Fruit fly (Drosophila melanogaster): ENCODE measurements around the gene CG13073.

DNA sequence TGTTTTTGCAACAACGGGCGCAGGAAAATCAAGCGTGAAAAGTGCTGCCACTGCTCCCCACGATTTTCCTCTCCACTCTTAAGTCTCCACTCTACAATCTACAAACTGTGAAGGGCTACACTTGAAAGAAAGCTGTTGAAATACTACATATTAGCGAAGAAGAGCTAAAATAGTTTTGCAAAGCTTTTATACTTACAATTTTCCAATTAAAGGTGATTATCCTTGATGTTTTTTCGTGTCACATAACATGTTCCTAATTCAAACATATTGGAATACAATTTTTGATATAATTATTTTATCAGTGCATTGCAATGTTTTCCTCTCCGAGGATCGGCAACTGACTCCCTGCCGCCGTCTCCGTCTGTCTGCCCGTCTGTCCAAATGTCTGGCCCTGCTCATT is 832 bp upstream of the CG13073 start:
- TF ChIP-seq tgo (GFP tag; IDR thresholded peaks at IDR 0.05) (no peak), psq (GFP tag; optimal IDR thresholded peaks at IDR 0.05) (no peak), CG2712 (tag; optimal IDR thresholded peaks at IDR 0.05) (no peak), Blimp-1 (GFP tag; optimal IDR thresholded peaks at IDR 0.05) (no peak), CG9609 (GFP tag; optimal IDR thresholded peaks at IDR 0.05) (no peak), usp (GFP tag; optimal IDR thresholded peaks at IDR 0.05) (no peak), CG13775 (GFP tag; optimal IDR thresholded peaks at IDR 0.05) (no peak), Myb (GFP tag; optimal IDR thresholded peaks at IDR 0.05) (no peak), Gsc (GFP tag; IDR thresholded peaks at IDR 0.05) (no peak), Dll (GFP tag; IDR thresholded peaks at IDR 0.05; ENCODE audit: partially characterized antibody) (no peak), Sry-δ (GFP tag; optimal IDR thresholded peaks at IDR 0.05) (no peak)

All from whole organism, embryonic.